Worm (Caenorhabditis elegans): ENCODE measurements around the gene ruvb-1.

Gene ruvb-1

DNA sequence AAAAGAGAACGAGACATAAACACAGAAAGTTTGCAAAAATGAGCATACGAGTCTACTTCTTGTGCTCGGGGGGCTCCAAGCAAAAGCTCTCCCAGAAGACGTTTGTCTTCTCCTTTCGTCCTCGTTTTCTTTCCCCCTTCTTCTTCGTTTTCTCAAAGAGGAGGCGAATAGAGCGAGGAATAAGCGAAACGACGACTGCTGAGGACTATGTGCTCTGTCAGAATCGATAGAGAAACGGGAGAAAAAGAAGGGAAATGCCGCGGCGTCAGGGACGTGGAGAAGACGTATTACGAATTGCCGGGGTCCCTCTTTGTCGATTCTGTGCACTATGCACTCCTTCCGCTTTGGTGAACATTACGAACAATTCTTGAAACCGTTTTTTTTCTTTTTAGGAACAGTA, 2.2 kb downstream of the ruvb-1 start (continued):
- TF ChIP-seq pha-4 (GFP tag; IDR thresholded peaks at IDR 0.05), result 0 out of 2 replicates have a peak, but pooled peaks have one; percentile 21
- TF ChIP-seq pha-4 (tag; optimal IDR thresholded peaks at IDR 0.05), result no peak
- no peak for TF ChIP-seq tag-97 (GFP tag; IDR thresholded peaks at IDR 0.05)
- TF ChIP-seq ctbp-1 (GFP tag; IDR thresholded peaks at IDR 0.05), result 0 out of 2 replicates have a peak, but pooled peaks have one; percentile 35
- TF ChIP-seq lin-38 (GFP tag; IDR thresholded peaks at IDR 0.05), result peak; percentile 52
- no peak for TF ChIP-seq daf-12 (tag; optimal IDR thresholded peaks at IDR 0.05)
- TF ChIP-seq nhr-102 (tag; optimal IDR thresholded peaks at IDR 0.05), result no peak
- no peak for TF ChIP-seq hlh-30 (tag; optimal IDR thresholded peaks at IDR 0.05; ENCODE audit: insufficient read depth)
- no peak for TF ChIP-seq daf-19 (GFP tag; conservative IDR thresholded peaks at IDR 0.05)
- TF ChIP-seq duxl-1 (tag; optimal IDR thresholded peaks at IDR 0.05; ENCODE audit: poor library complexity), result no peak
- no peak for TF ChIP-seq F37D6.2 (tag; optimal IDR thresholded peaks at IDR 0.05)
- no peak for TF ChIP-seq spr-3 (GFP tag; optimal IDR thresholded peaks at IDR 0.05)
- TF ChIP-seq F44E2.7 (GFP tag; IDR thresholded peaks at IDR 0.05), result no peak
- TF ChIP-seq nhr-6 (tag; optimal IDR thresholded peaks at IDR 0.05), result no peak
- no peak for TF ChIP-seq saeg-2 (GFP tag; IDR thresholded peaks at IDR 0.05)
- no peak for TF ChIP-seq lin-1 (GFP tag; IDR thresholded peaks at IDR 0.05)
- TF ChIP-seq nhr-77 (tag; optimal IDR thresholded peaks at IDR 0.05), result no peak
- TF ChIP-seq unc-130 (GFP tag; optimal IDR thresholded peaks at IDR 0.05), result peak; percentile 11
- TF ChIP-seq zag-1 (tag; optimal IDR thresholded peaks at IDR 0.05), result no peak

DNA sequence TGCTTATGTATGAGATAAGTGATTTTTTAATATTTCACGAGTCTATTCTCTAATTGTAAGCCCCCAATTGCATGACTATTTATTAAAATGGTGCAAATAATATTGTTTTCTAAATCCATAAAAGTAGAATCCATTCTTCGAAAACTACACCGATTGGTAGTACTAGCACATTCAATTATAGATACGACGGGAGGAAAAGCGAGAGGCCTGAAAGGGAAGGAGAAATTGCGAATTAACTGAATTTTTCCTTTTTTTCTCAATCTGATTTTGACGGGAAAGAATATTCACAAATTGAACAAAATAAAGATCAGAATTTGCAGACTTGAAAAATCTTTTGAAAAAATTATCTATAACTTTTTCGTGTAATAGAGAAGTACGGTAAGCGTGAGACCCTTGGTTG, 3.4 kb downstream of the ruvb-1 start:
- TF ChIP-seq ZK337.2 (GFP tag; IDR thresholded peaks at IDR 0.05) (no peak), hif-1 (tag; optimal IDR thresholded peaks at IDR 0.05) (no peak), R02D3.7 (tag; optimal IDR thresholded peaks at IDR 0.05) (no peak), hlh-30 (tag; optimal IDR thresholded peaks at IDR 0.05; ENCODE audit: insufficient read depth) (no peak), nhr-48 (tag; optimal IDR thresholded peaks at IDR 0.05) (no peak), hmg-1.1 (GFP tag; IDR thresholded peaks at IDR 0.05) (no peak), lin-13 (GFP tag; optimal IDR thresholded peaks at IDR 0.05) (no peak), mdl-1 (tag; optimal IDR thresholded peaks at IDR 0.05) (no peak), zfp-3 (GFP tag; conservative IDR thresholded peaks at IDR 0.05) (no peak), lir-3 (tag; optimal IDR thresholded peaks at IDR 0.05) (no peak)

DNA sequence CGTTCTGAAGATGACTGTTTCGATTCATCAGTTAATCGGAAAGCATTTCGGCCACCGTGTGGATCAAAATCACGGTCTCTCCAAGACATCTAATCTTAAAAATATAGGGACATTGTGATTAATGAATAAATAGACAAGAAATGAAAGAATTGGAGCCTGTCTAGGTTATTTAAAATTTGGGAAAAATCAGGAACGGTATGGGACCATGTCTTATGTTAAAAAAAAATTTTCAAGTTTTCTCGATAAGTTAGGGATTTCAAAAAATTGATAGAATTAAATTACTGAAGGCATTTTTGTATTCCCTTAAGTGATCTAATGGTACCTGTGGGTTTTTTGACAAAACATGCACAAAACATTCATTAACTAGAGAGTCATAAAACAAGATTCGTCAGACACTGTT, 4.5 kb downstream of the ruvb-1 start, which contains the start of gene unc-41:
TSS of gene unc-41 (minus strand) at position 101 of the 400 bp plus-strand sequence.
- TF ChIP-seq gei-8 (GFP tag; optimal IDR thresholded peaks at IDR 0.05), result no peak
- no peak for TF ChIP-seq lin-15B (tag; optimal IDR thresholded peaks at IDR 0.05)
- TF ChIP-seq lin-39 (tag; optimal IDR thresholded peaks at IDR 0.05), result no peak
- TF ChIP-seq vab-7 (GFP tag; IDR thresholded peaks at IDR 0.05), result no peak
- TF ChIP-seq ZK337.2 (GFP tag; IDR thresholded peaks at IDR 0.05), result no peak
- TF ChIP-seq lin-1 (GFP tag; IDR thresholded peaks at IDR 0.05), result no peak
- TF ChIP-seq mep-1 (tag; optimal IDR thresholded peaks at IDR 0.05), result no peak
- TF ChIP-seq daf-19 (GFP tag; conservative IDR thresholded peaks at IDR 0.05), result no peak
- TF ChIP-seq ztf-11 (tag; optimal IDR thresholded peaks at IDR 0.05), result no peak
- no peak for TF ChIP-seq jun-1 (tag; optimal IDR thresholded peaks at IDR 0.05)
- no peak for TF ChIP-seq php-3 (GFP tag; IDR thresholded peaks at IDR 0.05)
- TF ChIP-seq ceh-20 (GFP tag; IDR thresholded peaks at IDR 0.05), result no peak
- no peak for TF ChIP-seq hif-1 (tag; optimal IDR thresholded peaks at IDR 0.05)
- TF ChIP-seq nhr-28 (tag; optimal IDR thresholded peaks at IDR 0.05), result no peak
- no peak for TF ChIP-seq dmd-6 (GFP tag; IDR thresholded peaks at IDR 0.05)
- TF ChIP-seq lir-3 (tag; optimal IDR thresholded peaks at IDR 0.05), result no peak
- no peak for TF ChIP-seq madf-9 (GFP tag; conservative IDR thresholded peaks at IDR 0.05)
- TF ChIP-seq mes-2 (tag; optimal IDR thresholded peaks at IDR 0.05; ENCODE audit: poor library complexity, severe bottlenecking), result no peak
- no peak for TF ChIP-seq ztf-7 (tag; optimal IDR thresholded peaks at IDR 0.05)

Measured in whole organism, L4 larva.